Worm (Caenorhabditis elegans) whole organism, L4 larva: Measurements from ENCODE around the gene C49F5.6.

Source experiments
- F26F4.8 ChIP-seq: fragments of 200-800 bp; sonication (Bioruptor generic); conservative IDR thresholded peaks from 2 replicates; pipeline ENCODE4 v1.3.6; 2022; ENCODE audit warnings: missing genetic modification characterization, missing compliant biosample characterization
- F44E2.7 ChIP-seq: fragments of 200-800 bp; sonication (Bioruptor generic); IDR thresholded peaks from 2 replicates; pipeline ENCODE4 v2.1.2; 2022; ENCODE audit warnings: missing genetic modification characterization, missing compliant biosample characterization
- ZK337.2 ChIP-seq: fragments of 200-800 bp; sonication (Bioruptor generic); IDR thresholded peaks from 2 replicates; pipeline ENCODE4 v1.3.6; 2022; ENCODE audit warnings: missing genetic modification reagents, missing genetic modification characterization, missing compliant biosample characterization
- ZK546.5 ChIP-seq, 2 experiments: sonication (generic microtip); optimal IDR thresholded peaks; 2 replicates each; lab custom pipeline; 2017; ENCODE audit warnings: missing biosample characterization in 2 of 2, missing genetic modification characterization in 2 of 2
- ceh-82 ChIP-seq: sonication (generic microtip); optimal IDR thresholded peaks from 2 replicates; lab custom pipeline; 2017; ENCODE audit warnings: missing biosample characterization, missing genetic modification characterization
- daf-8 ChIP-seq: fragments of 200-800 bp; sonication (Bioruptor generic); IDR thresholded peaks from 2 replicates; pipeline ENCODE4 v1.3.6; 2022; ENCODE audit warnings: missing genetic modification characterization, missing compliant biosample characterization
- fos-1 ChIP-seq: fragments of 150-350 bp; optimal IDR thresholded peaks from 2 replicates; lab custom pipeline; 2014; ENCODE audit warnings: missing biosample characterization, missing genetic modification characterization
- jun-1 ChIP-seq: fragments of 150-350 bp; optimal IDR thresholded peaks from 2 replicates; lab custom pipeline; 2014; ENCODE audit warnings: missing biosample characterization, missing genetic modification reagents, missing genetic modification characterization
- lsy-2 ChIP-seq, 2 experiments: fragments of 150-350 bp in 1 of 2; sonication (generic microtip) in 1 of 2; optimal IDR thresholded peaks; 2 replicates each; lab custom pipeline; 2014 to 2017; ENCODE audit warnings: missing biosample characterization in 2 of 2, missing genetic modification characterization in 2 of 2
- mep-1 ChIP-seq: fragments of 150-350 bp; sonication (generic microtip); optimal IDR thresholded peaks from 3 replicates; lab custom pipeline; 2014; ENCODE audit warnings: missing biosample characterization, missing genetic modification characterization
- mxl-3 ChIP-seq: fragments of 200-800 bp; sonication (Bioruptor generic); optimal IDR thresholded peaks from 2 replicates; lab custom pipeline; 2018; ENCODE audit warnings: mild to moderate bottlenecking, missing genetic modification characterization, missing compliant biosample characterization
- nhr-76 ChIP-seq: fragments of 150-350 bp; optimal IDR thresholded peaks from 2 replicates; lab custom pipeline; 2014; ENCODE audit warnings: missing biosample characterization, missing genetic modification characterization
- pqm-1 ChIP-seq: sonication (generic microtip); optimal IDR thresholded peaks from 2 replicates; lab custom pipeline; 2017; ENCODE audit warnings: missing biosample characterization, missing genetic modification characterization
- ztf-11 ChIP-seq: fragments of 150-350 bp; optimal IDR thresholded peaks from 2 replicates; lab custom pipeline; 2014; ENCODE audit warnings: missing biosample characterization, missing genetic modification characterization

DNA sequence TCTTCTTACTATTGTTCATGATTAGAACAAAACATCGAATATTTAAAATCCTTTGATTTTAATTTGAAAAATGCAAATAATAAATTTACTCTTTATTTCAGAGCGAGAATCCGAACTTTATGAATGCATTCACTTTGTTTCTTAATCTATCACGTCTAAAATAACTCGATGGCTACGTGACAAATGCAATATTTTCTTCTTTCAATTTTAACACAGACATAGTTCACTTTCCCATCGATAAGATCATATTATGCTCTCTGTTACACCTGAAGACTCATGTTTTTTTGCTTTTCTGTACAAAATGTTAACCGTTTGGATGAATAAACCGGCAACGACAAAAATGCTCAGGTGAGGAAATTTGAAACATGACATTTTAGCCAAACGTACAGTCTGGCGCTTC, 18.6 kb upstream of the C49F5.6 start:
- TF ChIP-seq daf-8 (GFP tag; lab: Robert Waterston, UW) (no peak), nhr-76 (tag; lab: Kevin White, UChicago) (no peak), ceh-82 (no peak), lsy-2 (tag; optimal IDR thresholded peaks at IDR 0.05; lab: Kevin White, UChicago) (no peak), mep-1 (no peak), ztf-11 (tag; lab: Kevin White, UChicago) (no peak), F26F4.8 (GFP tag; lab: Robert Waterston, UW) (no peak), fos-1 (tag; lab: Kevin White, UChicago) (no peak), F44E2.7 (GFP tag; lab: Robert Waterston, UW) (no peak), ZK337.2 (GFP tag; lab: Robert Waterston, UW) (no peak), ZK546.5 (tag; optimal IDR thresholded peaks at IDR 0.05; lab: Kevin White, UChicago) (no peak), pqm-1 (tag; lab: Kevin White, UChicago) (no peak), mxl-3 (GFP tag; lab: Kevin White, UChicago) (no peak), jun-1 (tag; lab: Kevin White, UChicago) (no peak)
